Fruit fly (Drosophila melanogaster) whole organism, embryonic: Measurements from ENCODE around the gene CG31068.

Experiments used
- CG14710 ChIP-seq: fragments of 200-800 bp; sonication (Bioruptor generic); optimal IDR thresholded peaks from 3 replicates; lab custom pipeline; 2019; ENCODE audit warnings: missing biosample characterization, mild to moderate bottlenecking, missing genetic modification characterization, moderate library complexity
- CG2199 ChIP-seq: fragments of 200-800 bp; sonication (Bioruptor generic); IDR thresholded peaks from 3 replicates; pipeline ENCODE4 v1.3.6; 2022; ENCODE audit warnings: missing biosample characterization, missing genetic modification characterization
- dimm ChIP-seq: fragments of 200-800 bp; sonication (Bioruptor generic); IDR thresholded peaks from 2 replicates; pipeline ENCODE4 v1.3.6; 2022; ENCODE audit warnings: missing biosample characterization, missing genetic modification characterization
- mam ChIP-seq: fragments of 200-800 bp; sonication (Bioruptor generic); optimal IDR thresholded peaks from 3 replicates; lab custom pipeline; 2016; ENCODE audit warnings: missing biosample characterization, missing genetic modification characterization
- sob ChIP-seq: fragments of 200-800 bp; sonication (Bioruptor generic); IDR thresholded peaks from 2 replicates; pipeline ENCODE4 v1.3.6; 2022; ENCODE audit warnings: missing biosample characterization, missing genetic modification characterization

dm6 chr3R:27208724-27209343 is 24.7 kb upstream of the CG31068 start:
- TF ChIP-seq dimm (no peak), CG14710 (tag; lab: Kevin White, UChicago) (peak; percentile 18), sob (peak; percentile 49; the same call in 1 of the 2 replicates), mam (GFP tag; lab: Kevin White, UChicago) (no peak), CG2199 (GFP tag; lab: Robert Waterston, UW) (no peak)
